Worm (Caenorhabditis elegans): ENCODE results near the gene ragc-1.

Gene ragc-1

DNA sequence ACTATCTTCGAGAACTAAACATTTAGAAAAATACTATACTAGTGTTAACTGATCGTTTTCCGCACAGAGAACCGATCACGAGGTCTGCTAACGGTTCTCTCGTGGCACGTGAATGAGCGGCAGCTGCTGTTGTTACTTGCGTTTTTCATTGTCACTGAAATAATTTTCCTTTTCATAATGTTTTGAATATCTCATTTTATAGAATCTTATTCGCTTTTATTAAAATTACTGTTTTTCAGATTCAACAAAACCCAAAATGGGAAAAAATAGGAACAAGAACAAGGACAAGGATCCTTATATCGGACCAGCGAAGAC is 31.6 kb upstream of the ragc-1 start, which contains the start of gene F58B3.6:
Gene F58B3.6 (plus strand): TSS at position 240 of the 315 bp plus-strand sequence.
- TF ChIP-seq hlh-30 (tag; optimal IDR thresholded peaks at IDR 0.05; ENCODE audit: insufficient read depth) (peak; percentile 67), hlh-8 (tag; optimal IDR thresholded peaks at IDR 0.05) (no peak), sdc-2 (tag; optimal IDR thresholded peaks at IDR 0.05) (no peak), odd-2 (tag; optimal IDR thresholded peaks at IDR 0.05) (no peak), pha-4 (tag; optimal IDR thresholded peaks at IDR 0.05) (no peak), mec-3 (tag; optimal IDR thresholded peaks at IDR 0.05; ENCODE audit: borderline replicate concordance) (no peak)

DNA sequence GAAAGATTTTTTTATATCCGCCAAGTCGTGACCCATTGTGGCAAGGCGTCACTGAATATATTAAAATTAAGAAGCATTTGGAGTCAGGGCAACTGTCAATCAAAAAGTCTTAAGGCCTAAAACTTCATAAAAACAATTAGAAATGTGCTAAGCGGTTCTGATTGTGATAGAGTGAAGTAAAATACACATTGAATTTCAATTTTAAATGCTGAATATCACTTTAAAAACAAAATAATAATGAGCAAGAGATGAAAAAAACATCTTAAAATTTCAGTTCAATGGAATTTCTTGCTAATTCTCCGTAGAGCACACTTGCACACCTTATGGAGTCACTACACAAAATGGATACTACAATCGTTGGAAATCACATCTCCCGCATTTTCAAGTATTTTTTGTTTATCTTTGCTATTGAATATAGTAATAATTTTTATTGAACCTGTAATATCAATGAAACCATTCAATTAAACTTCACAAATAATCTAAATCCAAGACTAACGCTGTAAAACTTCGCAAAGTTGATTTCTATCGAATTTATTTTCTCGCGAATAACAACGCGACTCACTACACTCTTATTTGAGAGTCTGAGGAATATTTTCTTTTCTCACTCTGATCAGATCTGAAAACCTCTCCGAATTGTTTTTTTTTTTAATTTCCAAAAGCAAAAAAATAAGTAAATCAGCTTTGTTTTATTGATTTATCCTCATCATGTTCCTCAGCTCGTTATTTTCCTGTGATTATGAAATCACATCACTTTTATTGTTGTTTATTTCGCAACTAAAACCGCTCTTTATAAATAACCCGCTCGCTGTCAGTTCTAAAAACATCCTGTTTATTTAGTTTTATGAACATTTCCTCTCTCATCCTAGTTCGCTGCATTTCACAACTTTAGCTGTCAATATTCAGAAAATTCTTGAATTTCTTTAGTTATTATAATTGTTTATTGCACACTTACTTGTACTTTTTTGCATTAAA is 31.0 kb upstream of the ragc-1 start, which contains the start of gene mars-1:
Gene mars-1 (minus strand): TSS at position 51 of the 972 bp plus-strand sequence.
- TF ChIP-seq K09A11.1 (tag; optimal IDR thresholded peaks at IDR 0.05; ENCODE audit: insufficient read depth) (no peak), ceh-14 (tag; optimal IDR thresholded peaks at IDR 0.05) (peak; percentile 62), pat-9 (tag; optimal IDR thresholded peaks at IDR 0.05) (no peak), ceh-18 (tag; optimal IDR thresholded peaks at IDR 0.05) (peak; percentile 50), ttx-3 (tag; optimal IDR thresholded peaks at IDR 0.05) (no peak), odd-2 (tag; optimal IDR thresholded peaks at IDR 0.05) (no peak), hlh-15 (tag; optimal IDR thresholded peaks at IDR 0.05) (no peak), lim-6 (tag; optimal IDR thresholded peaks at IDR 0.05) (peak; percentile 54), unc-42 (tag; optimal IDR thresholded peaks at IDR 0.05) (peak; percentile 60), ahr-1 (tag; optimal IDR thresholded peaks at IDR 0.05) (peak; percentile 53), npax-4 (tag; optimal IDR thresholded peaks at IDR 0.05) (no peak), tbx-2 (tag; optimal IDR thresholded peaks at IDR 0.05) (peak; percentile 80), F13H6.1 (tag; optimal IDR thresholded peaks at IDR 0.05) (peak; percentile 72), ceh-34 (tag; optimal IDR thresholded peaks at IDR 0.05) (peak; percentile 76), sox-2 (GFP tag; IDR thresholded peaks at IDR 0.05) (no peak), hlh-8 (tag; optimal IDR thresholded peaks at IDR 0.05) (peak; percentile 51), mec-3 (tag; optimal IDR thresholded peaks at IDR 0.05; ENCODE audit: borderline replicate concordance) (peak; percentile 49), C08G9.2 (tag; optimal IDR thresholded peaks at IDR 0.05) (peak; percentile 85), pax-1 (tag; optimal IDR thresholded peaks at IDR 0.05) (no peak), T23F11.4 (GFP tag; optimal IDR thresholded peaks at IDR 0.05) (no peak), ceh-31 (tag; optimal IDR thresholded peaks at IDR 0.05) (peak; percentile 94), sdc-2 (tag; optimal IDR thresholded peaks at IDR 0.05) (no peak), ceh-19 (GFP tag; optimal IDR thresholded peaks at IDR 0.05) (peak; percentile 21), lin-11 (tag; optimal IDR thresholded peaks at IDR 0.05) (no peak), pqm-1 (tag; optimal IDR thresholded peaks at IDR 0.05) (peak; percentile 64), unc-3 (GFP tag; conservative IDR thresholded peaks at IDR 0.05) (no peak), unc-3 (tag; optimal IDR thresholded peaks at IDR 0.05) (peak; percentile 60), ets-4 (tag; optimal IDR thresholded peaks at IDR 0.05) (peak; percentile 90), tbx-7 (tag; optimal IDR thresholded peaks at IDR 0.05) (peak; percentile 79), ref-2 (tag; optimal IDR thresholded peaks at IDR 0.05) (peak; percentile 37), eyg-1 (tag; optimal IDR thresholded peaks at IDR 0.05) (peak; percentile 18), sox-4 (tag; optimal IDR thresholded peaks at IDR 0.05) (no peak), unc-86 (tag; optimal IDR thresholded peaks at IDR 0.05) (peak; percentile 57), fax-1 (tag; optimal IDR thresholded peaks at IDR 0.05) (peak; percentile 72), zip-5 (tag; optimal IDR thresholded peaks at IDR 0.05) (peak; percentile 93), nhr-232 (tag; optimal IDR thresholded peaks at IDR 0.05) (no peak), che-1 (tag; optimal IDR thresholded peaks at IDR 0.05) (no peak), K02D7.2 (tag; optimal IDR thresholded peaks at IDR 0.05) (no peak), fkh-6 (tag; optimal IDR thresholded peaks at IDR 0.05) (no peak), ceh-2 (tag; optimal IDR thresholded peaks at IDR 0.05) (peak; percentile 82), elt-2 (tag; optimal IDR thresholded peaks at IDR 0.05) (peak; percentile 59), rnt-1 (tag; optimal IDR thresholded peaks at IDR 0.05) (peak; percentile 49), ceh-9 (tag; optimal IDR thresholded peaks at IDR 0.05) (no peak), syd-9 (tag; optimal IDR thresholded peaks at IDR 0.05) (peak; percentile 32), hlh-6 (tag; optimal IDR thresholded peaks at IDR 0.05) (no peak)

Measured in whole organism, late embryonic.